Worm (Caenorhabditis elegans): ENCODE data around the gene ttr-51.

ce11 chrIV:13238943-13239861 lies 12.9 kb downstream of the ttr-51 start, which contains the start of gene tag-115:
- TF ChIP-seq him-1 (tag; optimal IDR thresholded peaks at IDR 0.05) (no peak), W03F9.2 (tag; optimal IDR thresholded peaks at IDR 0.05) (peak; percentile 36), dao-5 (tag; optimal IDR thresholded peaks at IDR 0.05) (no peak)
